Fruit fly (Drosophila melanogaster): ENCODE measurements around the gene Srp54k.
A peak's percentile ranks its signal among the peaks of the same experiment; 100 is the strongest.

Gene Srp54k

DNA sequence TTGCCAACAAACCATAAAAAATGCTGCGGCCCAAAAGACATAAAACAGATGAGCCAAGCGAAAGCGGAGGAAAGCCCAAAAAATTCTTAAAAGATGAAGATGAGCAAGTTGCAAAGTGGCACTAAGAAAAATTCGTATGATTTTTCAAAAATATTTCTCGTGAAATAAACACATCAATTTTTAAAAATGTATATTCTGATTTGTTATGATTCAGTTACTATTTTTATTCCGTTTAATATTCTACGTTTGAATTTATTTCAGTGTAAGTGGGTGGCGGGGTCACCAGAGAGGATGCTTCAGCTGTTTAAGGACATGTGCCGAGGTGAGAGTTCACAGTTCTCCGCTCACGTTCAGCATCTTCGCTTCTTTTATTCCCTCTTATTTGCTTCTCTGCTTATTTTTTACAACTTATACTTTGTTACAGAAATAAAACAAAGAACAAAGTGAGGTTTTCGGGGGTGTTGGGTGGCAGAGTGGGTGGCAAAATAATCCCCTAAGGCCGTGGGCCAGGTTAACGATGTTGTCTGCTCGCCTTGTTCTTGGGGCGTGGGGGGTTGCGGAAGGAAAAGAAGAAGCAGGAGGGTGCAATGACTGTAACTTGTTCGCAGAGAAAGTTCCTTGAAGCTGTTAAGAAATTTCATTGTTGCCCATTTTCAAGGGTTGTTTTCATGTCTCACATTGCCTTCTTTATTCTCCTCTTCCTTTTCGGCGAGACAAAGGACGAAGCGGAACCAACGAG, 29.9 kb downstream of the Srp54k start (continued):
- TF ChIP-seq CG7963 (GFP tag; IDR thresholded peaks at IDR 0.05; ENCODE audit: partially characterized antibody) (no peak), CG11456 (GFP tag; IDR thresholded peaks at IDR 0.05) (no peak), HmgD (GFP tag; optimal IDR thresholded peaks at IDR 0.05) (no peak), CG13894 (tag; optimal IDR thresholded peaks at IDR 0.05) (peak; percentile 26), CG17328 (GFP tag; IDR thresholded peaks at IDR 0.05) (peak; percentile 45), CG8281 (tag; optimal IDR thresholded peaks at IDR 0.05) (no peak), CG2120 (GFP tag; optimal IDR thresholded peaks at IDR 0.05) (peak; percentile 65), gem (tag; optimal IDR thresholded peaks at IDR 0.05) (peak; percentile 64), grau (tag; optimal IDR thresholded peaks at IDR 0.05) (peak; percentile 60), Dek (tag; optimal IDR thresholded peaks at IDR 0.05) (peak; percentile 34), org-1 (GFP tag; optimal IDR thresholded peaks at IDR 0.05) (peak; percentile 2), CG2202 (tag; optimal IDR thresholded peaks at IDR 0.05) (no peak), sd (tag; optimal IDR thresholded peaks at IDR 0.05) (no peak), CG12769 (tag; optimal IDR thresholded peaks at IDR 0.05) (peak; percentile 50), zen (tag; optimal IDR thresholded peaks at IDR 0.05) (no peak), Vsx1 (GFP tag; optimal IDR thresholded peaks at IDR 0.05) (no peak), aop (GFP tag; IDR thresholded peaks at IDR 0.05) (no peak), CG5245 (GFP tag; optimal IDR thresholded peaks at IDR 0.05) (no peak), btn (GFP tag; optimal IDR thresholded peaks at IDR 0.05) (no peak), C15 (GFP tag; IDR thresholded peaks at IDR 0.05) (no peak), NK7.1 (GFP tag; optimal IDR thresholded peaks at IDR 0.05) (peak; percentile 15), CG8924 (tag; optimal IDR thresholded peaks at IDR 0.05) (peak; percentile 34), so (GFP tag; IDR thresholded peaks at IDR 0.05) (peak; percentile 41; the same call in 1 of the 3 replicates), wek (GFP tag; optimal IDR thresholded peaks at IDR 0.05) (no peak), CG3847 (GFP tag; IDR thresholded peaks at IDR 0.05) (peak; percentile 31; the same call in 1 of the 2 replicates), CG11093 (GFP tag; IDR thresholded peaks at IDR 0.05) (no peak), kay (GFP tag; optimal IDR thresholded peaks at IDR 0.05) (no peak), Xbp1 (GFP tag; optimal IDR thresholded peaks at IDR 0.05) (peak; percentile 29), Med (GFP tag) (peak; percentile 86), CG12155 (GFP tag; optimal IDR thresholded peaks at IDR 0.05) (no peak), yki (optimal IDR thresholded peaks at IDR 0.05) (no peak), CG34422 (GFP tag; IDR thresholded peaks at IDR 0.05) (no peak), CG33557 (GFP tag; optimal IDR thresholded peaks at IDR 0.05) (no peak), CG3726 (GFP tag; IDR thresholded peaks at IDR 0.05) (no peak), ap (GFP tag; IDR thresholded peaks at IDR 0.05) (no peak), Sin3A (optimal IDR thresholded peaks at IDR 0.05) (no peak), CG14710 (tag; optimal IDR thresholded peaks at IDR 0.05) (no peak), hbn (GFP tag; IDR thresholded peaks at IDR 0.05; ENCODE audit: partially characterized antibody) (no peak), CG6813 (GFP tag; optimal IDR thresholded peaks at IDR 0.05) (no peak), CG12744 (GFP tag; optimal IDR thresholded peaks at IDR 0.05) (no peak), CG10565 (GFP tag; optimal IDR thresholded peaks at IDR 0.05) (no peak), slp2 (GFP tag; optimal IDR thresholded peaks at IDR 0.05) (no peak), tup (GFP tag; optimal IDR thresholded peaks at IDR 0.05) (no peak), jumu (GFP tag; optimal IDR thresholded peaks at IDR 0.05) (peak; percentile 20), gce (GFP tag; IDR thresholded peaks at IDR 0.05) (peak; percentile 33; the same call in 1 of the 3 replicates), CG3407 (GFP tag; optimal IDR thresholded peaks at IDR 0.05) (no peak), Usf (GFP tag; optimal IDR thresholded peaks at IDR 0.05) (no peak), al (GFP tag; IDR thresholded peaks at IDR 0.05) (no peak), CG10979 (tag; optimal IDR thresholded peaks at IDR 0.05) (peak; percentile 41), ase (GFP tag; IDR thresholded peaks at IDR 0.05) (no peak), CG10431 (GFP tag; optimal IDR thresholded peaks at IDR 0.05) (no peak)

Measured in whole organism, embryonic.